Worm (Caenorhabditis elegans) whole organism, late embryonic: ENCODE data around the gene pus-1.

ENCODE experiments used
- C08G9.2 ChIP-seq: sonication (generic microtip); optimal IDR thresholded peaks from 2 replicates; lab custom pipeline; 2016; ENCODE audit warnings: mild to moderate bottlenecking, missing genetic modification characterization, moderate library complexity, missing compliant biosample characterization
- K09A11.1 ChIP-seq: sonication (generic microtip); optimal IDR thresholded peaks from 2 replicates; lab custom pipeline; 2017; ENCODE audit warnings: antibody characterized with exemption, mild to moderate bottlenecking, missing genetic modification characterization, missing compliant biosample characterization; ENCODE audit not compliant: insufficient read depth
- T23F11.4 ChIP-seq: fragments of 200-800 bp; sonication (Bioruptor generic); optimal IDR thresholded peaks from 2 replicates; lab custom pipeline; 2018; ENCODE audit warnings: mild to moderate bottlenecking, missing genetic modification characterization, missing compliant biosample characterization
- ahr-1 ChIP-seq: sonication (generic microtip); optimal IDR thresholded peaks from 2 replicates; lab custom pipeline; 2016; ENCODE audit warnings: missing genetic modification characterization, missing compliant biosample characterization
- ceh-14 ChIP-seq: sonication (generic microtip); optimal IDR thresholded peaks from 2 replicates; lab custom pipeline; 2016; ENCODE audit warnings: missing genotype, missing genetic modification characterization, missing compliant biosample characterization
- ceh-2 ChIP-seq: sonication (generic microtip); optimal IDR thresholded peaks from 2 replicates; lab custom pipeline; 2016; ENCODE audit warnings: missing genotype, missing genetic modification characterization, missing compliant biosample characterization
- ceh-22 ChIP-seq: sonication (generic microtip); optimal IDR thresholded peaks from 2 replicates; lab custom pipeline; 2017; ENCODE audit warnings: missing biosample characterization, missing genetic modification characterization
- ceh-31 ChIP-seq: sonication (generic microtip); optimal IDR thresholded peaks from 2 replicates; lab custom pipeline; 2016; ENCODE audit warnings: missing genetic modification characterization, missing compliant biosample characterization
- ceh-48 ChIP-seq: sonication (generic microtip); optimal IDR thresholded peaks from 2 replicates; lab custom pipeline; 2016; ENCODE audit warnings: missing genetic modification characterization, inconsistent platforms, missing compliant biosample characterization
- elt-2 ChIP-seq: sonication (generic microtip); optimal IDR thresholded peaks from 2 replicates; lab custom pipeline; 2016; ENCODE audit warnings: missing genetic modification reagents, missing genetic modification characterization, missing compliant biosample characterization
- gmeb-2 ChIP-seq: sonication (generic microtip); optimal IDR thresholded peaks from 2 replicates; lab custom pipeline; 2016; ENCODE audit warnings: missing genetic modification characterization, inconsistent platforms, missing compliant biosample characterization
- hlh-13 ChIP-seq: fragments of 200-800 bp; sonication (Bioruptor generic); optimal IDR thresholded peaks from 2 replicates; lab custom pipeline; 2018; ENCODE audit warnings: mild to moderate bottlenecking, missing genetic modification characterization, missing compliant biosample characterization
- hlh-6 ChIP-seq: sonication (generic microtip); optimal IDR thresholded peaks from 2 replicates; lab custom pipeline; 2016; ENCODE audit warnings: missing genotype, missing genetic modification characterization, missing compliant biosample characterization
- madf-2 ChIP-seq: sonication (generic microtip); optimal IDR thresholded peaks from 2 replicates; lab custom pipeline; 2017; ENCODE audit warnings: missing genetic modification characterization, missing compliant biosample characterization
- nfya-1 ChIP-seq: sonication (generic microtip); optimal IDR thresholded peaks from 2 replicates; lab custom pipeline; 2017; ENCODE audit warnings: missing genetic modification characterization, mild to moderate bottlenecking, missing compliant biosample characterization, antibody characterized with exemption, moderate library complexity
- npax-4 ChIP-seq: sonication (generic microtip); optimal IDR thresholded peaks from 2 replicates; lab custom pipeline; 2016; ENCODE audit warnings: missing genetic modification characterization, missing compliant biosample characterization
- pqm-1 ChIP-seq: sonication (generic microtip); optimal IDR thresholded peaks from 2 replicates; lab custom pipeline; 2016; ENCODE audit warnings: missing genetic modification characterization, missing compliant biosample characterization
- rnt-1 ChIP-seq: sonication (generic microtip); optimal IDR thresholded peaks from 2 replicates; lab custom pipeline; 2016; ENCODE audit warnings: missing genetic modification characterization, missing compliant biosample characterization
- sox-2 ChIP-seq: fragments of 200-800 bp; sonication (Bioruptor generic); IDR thresholded peaks from 2 replicates; pipeline ENCODE4 v1.3.6; 2022; ENCODE audit warnings: missing genetic modification reagents, missing genetic modification characterization, missing compliant biosample characterization
- sox-4 ChIP-seq: sonication (generic microtip); optimal IDR thresholded peaks from 2 replicates; lab custom pipeline; 2017; ENCODE audit warnings: mild to moderate bottlenecking, missing genetic modification characterization, inconsistent platforms, missing compliant biosample characterization
- syd-9 ChIP-seq: sonication (generic microtip); optimal IDR thresholded peaks from 2 replicates; lab custom pipeline; 2016; ENCODE audit warnings: mild to moderate bottlenecking, missing genetic modification characterization, moderate library complexity, missing compliant biosample characterization
- tbx-2 ChIP-seq: sonication (generic microtip); optimal IDR thresholded peaks from 2 replicates; lab custom pipeline; 2016; ENCODE audit warnings: missing genetic modification characterization, missing compliant biosample characterization
- tbx-7 ChIP-seq: sonication (generic microtip); optimal IDR thresholded peaks from 2 replicates; lab custom pipeline; 2016; ENCODE audit warnings: missing genotype, missing genetic modification characterization, missing compliant biosample characterization
- unc-3 ChIP-seq, 2 experiments: fragments of 200-800 bp in 1 of 2; sonication (Bioruptor generic) in 1 of 2; sonication (generic microtip) in 1 of 2; conservative IDR thresholded peaks in 1 of 2; optimal IDR thresholded peaks in 1 of 2; 2 replicates each; pipeline versions ENCODE4 v1.3.6 to Lab custom; 2016 to 2022; ENCODE audit warnings: missing compliant biosample characterization in 2 of 2, missing genetic modification characterization in 2 of 2, missing genetic modification reagents in 1 of 2
- unc-55 ChIP-seq: sonication (generic microtip); optimal IDR thresholded peaks from 2 replicates; lab custom pipeline; 2017; ENCODE audit warnings: missing biosample characterization, missing genetic modification reagents, missing genetic modification characterization
- unc-86 ChIP-seq: sonication (generic microtip); optimal IDR thresholded peaks from 2 replicates; lab custom pipeline; 2016; ENCODE audit warnings: missing genetic modification characterization, missing compliant biosample characterization
- zip-5 ChIP-seq: sonication (generic microtip); optimal IDR thresholded peaks from 2 replicates; lab custom pipeline; 2016; ENCODE audit warnings: missing genetic modification characterization, missing compliant biosample characterization

pus-1 gene

ce11 chrV:16746231-16746990 is 48.3 kb downstream of the pus-1 start, which contains the start of gene gyg-2:
Gene gyg-2, minus strand, starts transcription at chrV:16746258.
- TF ChIP-seq ceh-14 (tag; lab: Kevin White, UChicago): peak; percentile 7
- TF ChIP-seq sox-4 (tag; lab: Kevin White, UChicago): no peak
- no peak for TF ChIP-seq hlh-6 (tag; lab: Kevin White, UChicago)
- TF ChIP-seq ceh-31 (tag; lab: Kevin White, UChicago): peak; percentile 53
- no peak for TF ChIP-seq unc-86 (tag; lab: Kevin White, UChicago)
- TF ChIP-seq pqm-1 (tag; lab: Kevin White, UChicago): no peak
- no peak for TF ChIP-seq nfya-1 (tag; lab: Kevin White, UChicago)
- peak; percentile 17 for TF ChIP-seq C08G9.2 (tag; lab: Kevin White, UChicago)
- TF ChIP-seq ceh-2 (tag; lab: Kevin White, UChicago): peak; percentile 33
- TF ChIP-seq madf-2 (tag; lab: Kevin White, UChicago): no peak
- TF ChIP-seq elt-2 (tag; lab: Kevin White, UChicago): peak; percentile 24
- peak; percentile 64 for TF ChIP-seq tbx-7 (tag; lab: Kevin White, UChicago)
- no peak for TF ChIP-seq sox-2 (GFP tag; lab: Robert Waterston, UW)
- peak; percentile 13 for TF ChIP-seq tbx-2 (tag; lab: Kevin White, UChicago)
- peak; percentile 53 for TF ChIP-seq zip-5
- TF ChIP-seq, all 69 proteins: peak for 8

ce11 chrV:16745214-16745613 is 49.5 kb downstream of the pus-1 start:
- TF ChIP-seq ahr-1 (tag; lab: Kevin White, UChicago) (no peak), unc-86 (tag; lab: Kevin White, UChicago) (no peak), syd-9 (tag; lab: Kevin White, UChicago) (no peak), ceh-22 (tag; lab: Kevin White, UChicago) (no peak), rnt-1 (no peak), ceh-48 (tag; lab: Kevin White, UChicago) (no peak), npax-4 (no peak), zip-5 (no peak), T23F11.4 (no peak)

DNA sequence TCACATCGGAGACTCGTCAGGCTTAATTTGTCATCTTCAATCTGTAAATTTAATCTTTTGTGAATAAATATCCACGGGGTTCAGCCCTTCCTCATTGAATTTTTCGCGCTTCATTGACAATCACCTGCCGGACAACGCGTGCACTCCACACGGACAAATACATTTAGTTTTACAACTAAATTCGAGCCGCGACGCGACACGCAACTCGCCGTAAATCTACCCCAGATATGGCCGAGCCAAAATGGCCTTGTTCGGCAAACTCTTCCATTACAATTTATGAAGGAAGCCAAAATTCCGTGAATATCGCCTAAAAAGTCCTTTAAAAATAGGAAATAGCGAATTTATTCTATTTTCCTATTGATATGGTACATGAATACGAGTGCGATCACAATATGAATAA is 50.0 kb downstream of the pus-1 start:
- no peak for TF ChIP-seq unc-3 (GFP tag; conservative IDR thresholded peaks at IDR 0.05; lab: Robert Waterston, UW)
- TF ChIP-seq unc-3 (tag; optimal IDR thresholded peaks at IDR 0.05; lab: Kevin White, UChicago): no peak
- no peak for TF ChIP-seq unc-55 (GFP tag; lab: Kevin White, UChicago)
- TF ChIP-seq K09A11.1 (tag; lab: Kevin White, UChicago): no peak
- TF ChIP-seq gmeb-2 (tag; lab: Kevin White, UChicago): no peak
- TF ChIP-seq hlh-13 (GFP tag; lab: Kevin White, UChicago): no peak
- no peak for TF ChIP-seq T23F11.4
